Worm (Caenorhabditis elegans) whole organism, L2 larva: Measurements from ENCODE around the gene adss-1.
A peak's percentile ranks its signal among the peaks of the same experiment; 100 is the strongest.

Experiments used
- C34F6.9 ChIP-seq: fragments of 150-350 bp; optimal IDR thresholded peaks from 2 replicates; lab custom pipeline; 2014; ENCODE audit warnings: missing biosample characterization, missing genetic modification characterization
- ZK546.5 ChIP-seq: sonication (generic microtip); optimal IDR thresholded peaks from 2 replicates; lab custom pipeline; 2017; ENCODE audit warnings: missing biosample characterization, missing genetic modification characterization
- alr-1 ChIP-seq: fragments of 150-350 bp; optimal IDR thresholded peaks from 2 replicates; lab custom pipeline; 2014; ENCODE audit warnings: missing biosample characterization, missing genetic modification characterization
- ama-1 ChIP-seq: fragments of 150-350 bp; optimal IDR thresholded peaks from 2 replicates; lab custom pipeline; 2018; ENCODE audit warnings: inconsistent platforms
- blmp-1 ChIP-seq: sonication (generic microtip); optimal IDR thresholded peaks from 2 replicates; lab custom pipeline; 2017; ENCODE audit warnings: missing genetic modification characterization, mild to moderate bottlenecking, missing compliant biosample characterization, antibody characterized with exemption, moderate library complexity; ENCODE audit not compliant: insufficient read depth
- ceh-82 ChIP-seq: fragments of 150-350 bp; optimal IDR thresholded peaks from 2 replicates; lab custom pipeline; 2014; ENCODE audit warnings: missing biosample characterization, missing genetic modification characterization
- crh-2 ChIP-seq: sonication (generic microtip); optimal IDR thresholded peaks from 2 replicates; lab custom pipeline; 2017; ENCODE audit warnings: missing biosample characterization, missing genetic modification characterization
- dmd-4 ChIP-seq: sonication (generic microtip); optimal IDR thresholded peaks from 2 replicates; lab custom pipeline; 2017; ENCODE audit warnings: missing biosample characterization, missing genetic modification characterization
- egl-27 ChIP-seq: sonication (generic microtip); optimal IDR thresholded peaks from 3 replicates; lab custom pipeline; 2017; ENCODE audit warnings: missing biosample characterization, missing genetic modification reagents, missing genetic modification characterization
- elt-1 ChIP-seq: fragments of 150-350 bp; optimal IDR thresholded peaks from 2 replicates; lab custom pipeline; 2014; ENCODE audit warnings: missing biosample characterization, missing genetic modification characterization
- elt-3 ChIP-seq: sonication (generic microtip); optimal IDR thresholded peaks from 2 replicates; lab custom pipeline; 2017; ENCODE audit warnings: missing biosample characterization, missing genetic modification characterization
- fos-1 ChIP-seq: fragments of 150-350 bp; optimal IDR thresholded peaks from 2 replicates; lab custom pipeline; 2014; ENCODE audit warnings: missing biosample characterization, missing genetic modification characterization
- lin-11 ChIP-seq: fragments of 150-350 bp; sonication (generic microtip); optimal IDR thresholded peaks from 2 replicates; lab custom pipeline; 2014; ENCODE audit warnings: missing biosample characterization, missing genetic modification characterization, inconsistent platforms, mixed read lengths
- lin-13 ChIP-seq: fragments of 150-350 bp; optimal IDR thresholded peaks from 2 replicates; lab custom pipeline; 2014; ENCODE audit warnings: missing biosample characterization, missing genetic modification reagents, missing genetic modification characterization
- lin-39 ChIP-seq: fragments of 150-350 bp; optimal IDR thresholded peaks from 2 replicates; lab custom pipeline; 2014; ENCODE audit warnings: missing biosample characterization, missing genetic modification reagents, missing genetic modification characterization
- mab-5 ChIP-seq: fragments of 150-350 bp; optimal IDR thresholded peaks from 2 replicates; lab custom pipeline; 2014; ENCODE audit warnings: missing biosample characterization, missing genetic modification characterization
- nhr-10 ChIP-seq: sonication (generic microtip); optimal IDR thresholded peaks from 2 replicates; lab custom pipeline; 2017; ENCODE audit warnings: missing biosample characterization, missing genetic modification characterization
- nhr-11 ChIP-seq: fragments of 150-350 bp; optimal IDR thresholded peaks from 2 replicates; lab custom pipeline; 2014; ENCODE audit warnings: missing biosample characterization, missing genetic modification characterization
- nhr-12 ChIP-seq: fragments of 150-350 bp; optimal IDR thresholded peaks from 2 replicates; lab custom pipeline; 2014; ENCODE audit warnings: missing biosample characterization, missing genetic modification characterization
- nhr-21 ChIP-seq: fragments of 150-350 bp; optimal IDR thresholded peaks from 2 replicates; lab custom pipeline; 2014; ENCODE audit warnings: missing biosample characterization, missing genetic modification characterization
- nhr-237 ChIP-seq: fragments of 150-350 bp; optimal IDR thresholded peaks from 2 replicates; lab custom pipeline; 2014; ENCODE audit warnings: missing biosample characterization, missing genetic modification characterization
- nhr-6 ChIP-seq: fragments of 150-350 bp; optimal IDR thresholded peaks from 2 replicates; lab custom pipeline; 2014; ENCODE audit warnings: missing biosample characterization, missing genetic modification characterization
- nhr-77 ChIP-seq: fragments of 150-350 bp; optimal IDR thresholded peaks from 2 replicates; lab custom pipeline; 2014; ENCODE audit warnings: missing biosample characterization, missing genetic modification characterization
- peb-1 ChIP-seq: fragments of 150-350 bp; optimal IDR thresholded peaks from 2 replicates; lab custom pipeline; 2014; ENCODE audit warnings: missing biosample characterization, missing genetic modification characterization
- sem-4 ChIP-seq: fragments of 150-350 bp; optimal IDR thresholded peaks from 2 replicates; lab custom pipeline; 2014; ENCODE audit warnings: missing biosample characterization, missing genetic modification reagents, missing genetic modification characterization
- skn-1 ChIP-seq: sonication (generic microtip); optimal IDR thresholded peaks from 2 replicates; lab custom pipeline; 2017; ENCODE audit warnings: missing biosample characterization, missing genetic modification characterization
- sma-3 ChIP-seq: sonication (generic microtip); optimal IDR thresholded peaks from 2 replicates; lab custom pipeline; 2016; ENCODE audit warnings: missing genetic modification reagents, missing genetic modification characterization, missing compliant biosample characterization
- sma-9 ChIP-seq, 2 experiments: fragments of 150-350 bp in 1 of 2; sonication (generic microtip) in 1 of 2; optimal IDR thresholded peaks; 2 replicates each; lab custom pipeline; 2014 to 2016; ENCODE audit warnings: missing genetic modification characterization in 2 of 2, mild to moderate bottlenecking in 1 of 2, missing biosample characterization in 1 of 2, missing compliant biosample characterization in 1 of 2, missing genetic modification reagents in 1 of 2, moderate library complexity in 1 of 2
- snpc-4 ChIP-seq: fragments of 150-350 bp; optimal IDR thresholded peaks from 2 replicates; lab custom pipeline; 2014; ENCODE audit warnings: missing biosample characterization, missing genetic modification characterization
- zag-1 ChIP-seq: fragments of 150-350 bp; optimal IDR thresholded peaks from 2 replicates; lab custom pipeline; 2014; ENCODE audit warnings: missing biosample characterization, missing genetic modification characterization
- ztf-1 ChIP-seq: fragments of 200-800 bp; sonication (Bioruptor generic); conservative IDR thresholded peaks from 2 replicates; pipeline ENCODE4 v1.3.6; 2022; ENCODE audit warnings: missing genetic modification characterization, missing compliant biosample characterization
- ztf-4 ChIP-seq: fragments of 150-350 bp; optimal IDR thresholded peaks from 2 replicates; lab custom pipeline; 2014; ENCODE audit warnings: missing biosample characterization, missing genetic modification characterization

Gene adss-1

ce11 chrV:4806859-4807258, 16.4 kb downstream of the adss-1 start:
- peak; percentile 22 for TF ChIP-seq ztf-4 (tag; lab: Kevin White, UChicago)
- no peak for TF ChIP-seq ZK546.5
- TF ChIP-seq blmp-1 (tag; lab: Kevin White, UChicago), result peak; percentile 1

- TF ChIP-seq ZK546.5 (no peak), fos-1 (no peak), nhr-11 (tag; lab: Kevin White, UChicago) (no peak), sma-9 (GFP tag; optimal IDR thresholded peaks at IDR 0.05; lab: Kevin White, UChicago) (no peak), sma-9 (tag; optimal IDR thresholded peaks at IDR 0.05; lab: Kevin White, UChicago) (no peak), dmd-4 (tag; lab: Kevin White, UChicago) (no peak), lin-13 (GFP tag; lab: Kevin White, UChicago) (no peak), nhr-237 (tag; lab: Kevin White, UChicago) (no peak), mab-5 (no peak)
- TF ChIP-seq, all 48 proteins: peak for 0
These were observed 17.4 kb downstream of the adss-1 start, which contains the start of gene R02F11.3 for ce11 chrV:4805847-4806246. TSS of gene R02F11.3 (minus strand) at chrV:4805947.

- no peak for TF ChIP-seq alr-1 (tag; lab: Kevin White, UChicago)
- TF ChIP-seq skn-1, result no peak
- no peak for TF ChIP-seq sma-3 (GFP tag; lab: Kevin White, UChicago)
- TF ChIP-seq peb-1, result no peak
- TF ChIP-seq ama-1 (lab: Kevin White, UChicago), result no peak
- TF ChIP-seq blmp-1 (tag; lab: Kevin White, UChicago), result no peak
- no peak for TF ChIP-seq nhr-21
- TF ChIP-seq lin-39 (tag; lab: Kevin White, UChicago), result no peak
- no peak for TF ChIP-seq fos-1
- no peak for TF ChIP-seq nhr-6 (tag; lab: Kevin White, UChicago)
- no peak for TF ChIP-seq sem-4 (tag; lab: Kevin White, UChicago)
- TF ChIP-seq zag-1 (tag; lab: Kevin White, UChicago), result no peak
- TF ChIP-seq C34F6.9, result no peak
- no peak for TF ChIP-seq ztf-1
These were observed 21.3 kb downstream of the adss-1 start for ce11 chrV:4801943-4802342.

- TF ChIP-seq ztf-1 (no peak), lin-11 (tag; lab: Kevin White, UChicago) (no peak), elt-3 (no peak)
These were observed 22.4 kb downstream of the adss-1 start, which contains the start of gene R02F11.1 for ce11 chrV:4800794-4801193. TSS of gene R02F11.1 (plus strand) at chrV:4801094.

ce11 chrV:4794308-4794707, 28.9 kb downstream of the adss-1 start, which contains the start of gene R02F11.2:
TSS of gene R02F11.2 (plus strand) at chrV:4794599.
- TF ChIP-seq skn-1 (no peak), peb-1 (no peak), C34F6.9 (peak; percentile 14), egl-27 (no peak), nhr-77 (no peak), sem-4 (tag; lab: Kevin White, UChicago) (no peak), snpc-4 (tag; lab: Kevin White, UChicago) (no peak), nhr-21 (peak; percentile 36), nhr-10 (no peak), crh-2 (tag; lab: Kevin White, UChicago) (no peak), sma-9 (GFP tag; optimal IDR thresholded peaks at IDR 0.05; lab: Kevin White, UChicago) (no peak), sma-9 (tag; optimal IDR thresholded peaks at IDR 0.05; lab: Kevin White, UChicago) (no peak), lin-11 (tag; lab: Kevin White, UChicago) (no peak), ZK546.5 (no peak), ztf-4 (tag; lab: Kevin White, UChicago) (peak; percentile 43), sma-3 (GFP tag; lab: Kevin White, UChicago) (no peak)

- no peak for TF ChIP-seq lin-13 (GFP tag; lab: Kevin White, UChicago)
- no peak for TF ChIP-seq elt-1 (tag; lab: Kevin White, UChicago)
- TF ChIP-seq nhr-21, result no peak
- TF ChIP-seq fos-1, result no peak
- no peak for TF ChIP-seq ceh-82
- no peak for TF ChIP-seq nhr-12 (tag; lab: Kevin White, UChicago)
These were observed 31.7 kb downstream of the adss-1 start, which contains the start of gene R02F11.11 for ce11 chrV:4791569-4791968. TSS of gene R02F11.11 (plus strand) at chrV:4791869.
